Fruit fly (Drosophila melanogaster) whole organism, embryonic: ENCODE measurements around the gene Pink1.

ENCODE experiments used
- BEAF-32 ChIP-seq: fragments of 200-800 bp; sonication (Bioruptor generic); optimal IDR thresholded peaks from 3 replicates; lab custom pipeline; 2017; ENCODE audit warnings: missing biosample characterization, missing genetic modification characterization, mild to moderate bottlenecking, moderate library complexity, missing genetic modification reagents
- CG10979 ChIP-seq: fragments of 200-800 bp; sonication (Bioruptor generic); optimal IDR thresholded peaks from 2 replicates; lab custom pipeline; 2018; ENCODE audit warnings: missing biosample characterization, mild to moderate bottlenecking, missing genetic modification characterization, moderate library complexity
- CG11085 ChIP-seq: fragments of 200-800 bp; sonication (Bioruptor generic); IDR thresholded peaks from 2 replicates; pipeline ENCODE4 v1.3.6; 2022; ENCODE audit warnings: missing biosample characterization, missing genetic modification characterization
- CG11504 ChIP-seq: fragments of 200-800 bp; sonication (Bioruptor generic); optimal IDR thresholded peaks from 3 replicates; lab custom pipeline; 2019; ENCODE audit warnings: missing biosample characterization, mild to moderate bottlenecking, missing genetic modification characterization, moderate library complexity
- CG12942 ChIP-seq: fragments of 200-800 bp; sonication (Bioruptor generic); optimal IDR thresholded peaks from 3 replicates; lab custom pipeline; 2016; ENCODE audit warnings: missing biosample characterization, missing genetic modification characterization
- CG17328 ChIP-seq: fragments of 200-800 bp; sonication (Bioruptor generic); IDR thresholded peaks from 2 replicates; pipeline ENCODE4 v1.3.6; 2022; ENCODE audit warnings: missing biosample characterization, missing genetic modification characterization
- CG17359 ChIP-seq: fragments of 200-800 bp; sonication (Bioruptor generic); optimal IDR thresholded peaks from 3 replicates; lab custom pipeline; 2018; ENCODE audit warnings: missing biosample characterization, mild to moderate bottlenecking, missing genetic modification characterization, moderate library complexity
- CG2129 ChIP-seq: fragments of 200-800 bp; sonication (Bioruptor generic); IDR thresholded peaks from 2 replicates; pipeline ENCODE4 v1.3.6; 2022; ENCODE audit warnings: missing biosample characterization, missing genetic modification characterization; ENCODE audit not compliant: partially characterized antibody
- CG31388 ChIP-seq: fragments of 200-800 bp; sonication (Bioruptor generic); optimal IDR thresholded peaks from 2 replicates; lab custom pipeline; 2016; ENCODE audit warnings: missing biosample characterization, missing genetic modification characterization
- CG32532 ChIP-seq: fragments of 200-800 bp; sonication (Bioruptor generic); IDR thresholded peaks from 2 replicates; pipeline ENCODE4 v1.3.6; 2022; ENCODE audit warnings: missing biosample characterization, missing genetic modification characterization
- CG33557 ChIP-seq: fragments of 200-800 bp; sonication (Bioruptor generic); optimal IDR thresholded peaks from 2 replicates; lab custom pipeline; 2019; ENCODE audit warnings: missing biosample characterization, mild to moderate bottlenecking, missing genetic modification characterization, moderate library complexity
- CG4404 ChIP-seq: fragments of 200-800 bp; sonication (Bioruptor generic); IDR thresholded peaks from 2 replicates; pipeline ENCODE4 v1.3.6; 2022; ENCODE audit warnings: missing biosample characterization, missing genetic modification characterization
- CG4424 ChIP-seq: fragments of 200-800 bp; sonication (Bioruptor generic); optimal IDR thresholded peaks from 3 replicates; lab custom pipeline; 2016; ENCODE audit warnings: missing biosample characterization, missing genetic modification characterization
- CG6254 ChIP-seq: fragments of 200-800 bp; sonication (Bioruptor generic); optimal IDR thresholded peaks from 3 replicates; lab custom pipeline; 2017; ENCODE audit warnings: mild to moderate bottlenecking, missing biosample characterization, missing genetic modification reagents, missing genetic modification characterization
- CG6689 ChIP-seq: fragments of 200-800 bp; sonication (Bioruptor generic); IDR thresholded peaks from 2 replicates; pipeline ENCODE4 v1.3.6; 2022; ENCODE audit warnings: missing biosample characterization, missing genetic modification characterization
- CG7372 ChIP-seq: fragments of 200-800 bp; sonication (Bioruptor generic); IDR thresholded peaks from 2 replicates; pipeline ENCODE4 v1.3.6; 2022; ENCODE audit warnings: missing biosample characterization, missing genetic modification characterization
- CG8281 ChIP-seq: fragments of 200-800 bp; sonication (Bioruptor generic); optimal IDR thresholded peaks from 2 replicates; lab custom pipeline; 2018; ENCODE audit warnings: missing biosample characterization, mild to moderate bottlenecking, missing genetic modification characterization, moderate library complexity
- CG8290 ChIP-seq, 3 experiments: fragments of 200-800 bp; sonication (Bioruptor generic); optimal IDR thresholded peaks; 2 replicates each; lab custom pipeline; 2016 to 2019; ENCODE audit warnings: missing biosample characterization in 3 of 3, missing genetic modification characterization in 3 of 3, mild to moderate bottlenecking in 2 of 3, moderate library complexity in 1 of 3
- CG8924 ChIP-seq: fragments of 200-800 bp; optimal IDR thresholded peaks from 3 replicates; lab custom pipeline; 2019; ENCODE audit warnings: missing biosample characterization, mild to moderate bottlenecking, missing genetic modification characterization, moderate library complexity
- Camta ChIP-seq: fragments of 200-800 bp; sonication (Bioruptor generic); optimal IDR thresholded peaks from 2 replicates; lab custom pipeline; 2016; ENCODE audit warnings: missing biosample characterization, missing genetic modification characterization
- D19B ChIP-seq: fragments of 200-800 bp; sonication (Bioruptor generic); optimal IDR thresholded peaks from 2 replicates; lab custom pipeline; 2017; ENCODE audit warnings: missing biosample characterization, mild to moderate bottlenecking, missing genetic modification characterization
- Doc2 ChIP-seq: fragments of 200-800 bp; sonication (Bioruptor generic); IDR thresholded peaks from 2 replicates; pipeline ENCODE4 v1.3.6; 2022; ENCODE audit warnings: missing biosample characterization, missing genetic modification characterization
- E2f2 ChIP-seq: fragments of 200-800 bp; sonication (Bioruptor generic); IDR thresholded peaks from 2 replicates; pipeline ENCODE4 v1.3.6; 2022; ENCODE audit warnings: missing biosample characterization, missing genetic modification characterization
- ERR ChIP-seq: fragments of 200-800 bp; sonication (Bioruptor generic); optimal IDR thresholded peaks from 2 replicates; lab custom pipeline; 2016; ENCODE audit warnings: missing biosample characterization, missing genetic modification characterization
- H2.0 ChIP-seq: fragments of 200-800 bp; sonication (Bioruptor generic); IDR thresholded peaks from 2 replicates; pipeline ENCODE4 v1.3.6; 2022; ENCODE audit warnings: missing biosample characterization, missing genetic modification characterization
- Hr51 ChIP-seq, 2 experiments: fragments of 200-800 bp; sonication (Bioruptor generic); optimal IDR thresholded peaks; 2 replicates in 1 of 2; 3 replicates in 1 of 2; lab custom pipeline; 2016 to 2018; ENCODE audit warnings: missing biosample characterization in 2 of 2, missing genetic modification characterization in 2 of 2, mild to moderate bottlenecking in 1 of 2, moderate library complexity in 1 of 2
- Meics ChIP-seq: fragments of 200-800 bp; sonication (Bioruptor generic); optimal IDR thresholded peaks from 2 replicates; lab custom pipeline; 2017; ENCODE audit warnings: missing biosample characterization, mild to moderate bottlenecking, missing genetic modification characterization
- Nf-YB ChIP-seq: fragments of 200-800 bp; sonication (Bioruptor generic); optimal IDR thresholded peaks from 3 replicates; lab custom pipeline; 2019; ENCODE audit warnings: missing biosample characterization, mild to moderate bottlenecking, missing genetic modification characterization, moderate library complexity
- Ravus ChIP-seq: fragments of 200-800 bp; sonication (Bioruptor generic); IDR thresholded peaks from 2 replicates; pipeline ENCODE4 v1.3.6; 2022; ENCODE audit warnings: missing biosample characterization, missing genetic modification characterization
- Spps ChIP-seq: fragments of 200-800 bp; sonication (Bioruptor generic); optimal IDR thresholded peaks from 2 replicates; lab custom pipeline; 2018; ENCODE audit warnings: missing biosample characterization, mild to moderate bottlenecking, missing genetic modification characterization
- Sry-β ChIP-seq: fragments of 200-800 bp; sonication (Bioruptor generic); optimal IDR thresholded peaks from 2 replicates; lab custom pipeline; 2018; ENCODE audit warnings: missing biosample characterization, mild to moderate bottlenecking, missing genetic modification characterization, moderate library complexity
- Trl ChIP-seq, 3 experiments: fragments of >200 bp in 2 of 3; fragments of 200-800 bp in 1 of 3; sonication (Bioruptor generic) in 1 of 3; optimal IDR thresholded peaks; 2 replicates in 1 of 3; 3 replicates in 2 of 3; lab custom pipeline; 2016 to 2017; ENCODE audit warnings: missing biosample characterization in 1 of 3, missing genetic modification characterization in 1 of 3
- Usf ChIP-seq: fragments of 200-800 bp; sonication (Bioruptor generic); optimal IDR thresholded peaks from 2 replicates; lab custom pipeline; 2017; ENCODE audit warnings: missing genotype, missing biosample characterization, missing genetic modification characterization
- ap ChIP-seq: fragments of 200-800 bp; sonication (Bioruptor generic); IDR thresholded peaks from 2 replicates; pipeline ENCODE4 v1.3.6; 2022; ENCODE audit warnings: missing biosample characterization, missing genetic modification characterization
- ato ChIP-seq: fragments of 200-800 bp; sonication (Bioruptor generic); IDR thresholded peaks from 2 replicates; pipeline ENCODE4 v1.3.6; 2022; ENCODE audit warnings: missing biosample characterization, missing genetic modification characterization; ENCODE audit not compliant: partially characterized antibody
- bab2 ChIP-seq: fragments of 200-800 bp; sonication (Bioruptor generic); optimal IDR thresholded peaks from 2 replicates; lab custom pipeline; 2016; ENCODE audit warnings: missing biosample characterization, missing genetic modification characterization
- chif ChIP-seq, 2 experiments: fragments of 200-800 bp; sonication (Bioruptor generic); optimal IDR thresholded peaks; 3 replicates each; lab custom pipeline; 2016; ENCODE audit warnings: missing biosample characterization in 2 of 2, missing genetic modification characterization in 2 of 2
- dan ChIP-seq: fragments of 200-800 bp; sonication (Bioruptor generic); IDR thresholded peaks from 2 replicates; pipeline ENCODE4 v1.3.6; 2022; ENCODE audit warnings: missing biosample characterization, missing genetic modification characterization
- eve ChIP-seq, 2 experiments: fragments of >200 bp; optimal IDR thresholded peaks; 2 replicates each; lab custom pipeline; 2017; ENCODE audit warnings: missing biosample characterization in 2 of 2, missing genetic modification characterization in 2 of 2
- gce ChIP-seq: fragments of 200-800 bp; sonication (Bioruptor generic); IDR thresholded peaks from 3 replicates; pipeline ENCODE4 v1.3.6; 2022; ENCODE audit warnings: missing biosample characterization, missing genetic modification characterization
- gcm ChIP-seq: fragments of 200-800 bp; sonication (Bioruptor generic); optimal IDR thresholded peaks from 2 replicates; lab custom pipeline; 2019; ENCODE audit warnings: missing biosample characterization, mild to moderate bottlenecking, missing genetic modification characterization, moderate library complexity
- kni ChIP-seq: fragments of 200-800 bp; sonication (Bioruptor generic); optimal IDR thresholded peaks from 3 replicates; lab custom pipeline; 2017; ENCODE audit warnings: mild to moderate bottlenecking, missing biosample characterization, missing genetic modification reagents, missing genetic modification characterization
- knrl ChIP-seq: fragments of 200-800 bp; sonication (Bioruptor generic); IDR thresholded peaks from 3 replicates; pipeline ENCODE4 v1.3.6; 2022; ENCODE audit warnings: missing biosample characterization, missing genetic modification characterization; ENCODE audit not compliant: partially characterized antibody
- pros ChIP-seq: fragments of 200-800 bp; sonication (Bioruptor generic); optimal IDR thresholded peaks from 3 replicates; lab custom pipeline; 2019; ENCODE audit warnings: missing biosample characterization, mild to moderate bottlenecking, missing genetic modification characterization, moderate library complexity
- sqz ChIP-seq: fragments of 200-800 bp; sonication (Bioruptor generic); optimal IDR thresholded peaks from 3 replicates; lab custom pipeline; 2018; ENCODE audit warnings: missing biosample characterization, mild to moderate bottlenecking, missing genetic modification characterization
- stwl ChIP-seq: fragments of 200-800 bp; sonication (Bioruptor generic); optimal IDR thresholded peaks from 3 replicates; lab custom pipeline; 2018; ENCODE audit warnings: missing biosample characterization, mild to moderate bottlenecking, missing genetic modification characterization, moderate library complexity
- vvl ChIP-seq: fragments of 200-800 bp; sonication (Bioruptor generic); IDR thresholded peaks from 2 replicates; pipeline ENCODE4 v1.3.6; 2022; ENCODE audit warnings: missing biosample characterization, missing genetic modification characterization
- wdn ChIP-seq: fragments of 200-800 bp; sonication (Bioruptor generic); IDR thresholded peaks from 2 replicates; pipeline ENCODE4 v1.3.6; 2022; ENCODE audit warnings: missing biosample characterization, missing genetic modification characterization
- z ChIP-seq: fragments of 200-800 bp; sonication (Bioruptor generic); IDR thresholded peaks from 3 replicates; pipeline ENCODE4 v1.3.6; 2022; ENCODE audit warnings: missing biosample characterization, missing genetic modification characterization

The Pink1 gene

dm6 chrX:6656023-6656594, 27.5 kb upstream of the Pink1 start (continued):
- TF ChIP-seq Nf-YB (GFP tag; lab: Kevin White, UChicago) (peak; percentile 71), vvl (GFP tag; lab: Robert Waterston, UW) (peak; percentile 83), CG4424 (GFP tag; lab: Kevin White, UChicago) (peak; percentile 86), CG8281 (tag; lab: Kevin White, UChicago) (peak; percentile 51), Doc2 (GFP tag; lab: Robert Waterston, UW) (no peak), ERR (peak; percentile 69), wdn (GFP tag; lab: Robert Waterston, UW) (peak; percentile 68), kni (peak; percentile 39), bab2 (GFP tag; lab: Kevin White, UChicago) (peak; percentile 77), CG11504 (tag; lab: Kevin White, UChicago) (peak; percentile 92), CG31388 (GFP tag; lab: Kevin White, UChicago) (peak; percentile 41), knrl (GFP tag; lab: Robert Waterston, UW) (no peak), gce (GFP tag; lab: Robert Waterston, UW) (peak; percentile 67; the same call in 1 of the 3 replicates), CG32532 (GFP tag; lab: Robert Waterston, UW) (peak; percentile 85), CG4404 (GFP tag; lab: Robert Waterston, UW) (peak; percentile 72), CG8290 (GFP tag; optimal IDR thresholded peaks at IDR 0.05; lab: Kevin White, UChicago) (peak; percentile 28), CG8290 (tag; optimal IDR thresholded peaks at IDR 0.05; lab: Kevin White, UChicago) (peak in 1 of 2 experiments; percentile 77), Camta (GFP tag; lab: Kevin White, UChicago) (peak; percentile 85), D19B (peak; percentile 77), CG10979 (tag; lab: Kevin White, UChicago) (peak; percentile 82), E2f2 (peak; percentile 57), CG11085 (GFP tag; lab: Robert Waterston, UW) (peak; percentile 76), CG6689 (peak; percentile 83), CG2129 (GFP tag; lab: Robert Waterston, UW) (no peak), Trl (optimal IDR thresholded peaks at IDR 0.05; lab: Kevin White, UChicago) (no peak), Trl (GFP tag; optimal IDR thresholded peaks at IDR 0.05; lab: Kevin White, UChicago) (peak; percentile 81), CG12942 (peak; percentile 74), CG33557 (peak; percentile 41), gcm (GFP tag; lab: Kevin White, UChicago) (peak; percentile 77), dan (GFP tag; lab: Robert Waterston, UW) (no peak), Spps (no peak), ap (GFP tag; lab: Robert Waterston, UW) (peak; percentile 45; the same call in 1 of the 2 replicates), eve (GFP tag; optimal IDR thresholded peaks at IDR 0.05; lab: Kevin White, UChicago) (peak in 1 of 2 experiments; percentile 42), CG6254 (GFP tag; lab: Kevin White, UChicago) (peak; percentile 47), pros (GFP tag; lab: Kevin White, UChicago) (no peak), CG17359 (tag; lab: Kevin White, UChicago) (peak; percentile 82), CG7372 (GFP tag; lab: Robert Waterston, UW) (peak; percentile 78), Meics (GFP tag; lab: Kevin White, UChicago) (peak; percentile 89), H2.0 (peak; percentile 71), Usf (GFP tag; lab: Kevin White, UChicago) (peak; percentile 53), Hr51 (GFP tag; optimal IDR thresholded peaks at IDR 0.05; lab: Kevin White, UChicago) (peak; percentile 70 to 89), z (GFP tag; lab: Robert Waterston, UW) (no peak), Ravus (GFP tag; lab: Robert Waterston, UW) (peak; percentile 46; the same call in 1 of the 2 replicates), CG17328 (GFP tag; lab: Robert Waterston, UW) (peak; percentile 76), Sry-β (GFP tag; lab: Kevin White, UChicago) (no peak), CG8924 (peak; percentile 86), BEAF-32 (GFP tag; lab: Kevin White, UChicago) (no peak), stwl (tag; lab: Kevin White, UChicago) (no peak), ato (no peak), chif (GFP tag; optimal IDR thresholded peaks at IDR 0.05; lab: Kevin White, UChicago) (peak; percentile 81 to 82), sqz (GFP tag; lab: Kevin White, UChicago) (peak; percentile 56)
